Fruit fly (Drosophila melanogaster) whole organism, embryonic: Measurements from ENCODE around the gene CG34258.

ENCODE experiments used
- Abd-B ChIP-seq: fragments of 200-800 bp; sonication (Bioruptor generic); optimal IDR thresholded peaks from 2 replicates; lab custom pipeline; 2018; ENCODE audit warnings: missing biosample characterization, mild to moderate bottlenecking, missing genetic modification characterization, moderate library complexity
- Atf6 ChIP-seq: fragments of 200-800 bp; sonication (Bioruptor generic); IDR thresholded peaks from 2 replicates; pipeline ENCODE4 v1.3.6; 2022; ENCODE audit warnings: missing biosample characterization, missing genetic modification characterization
- BEAF-32 ChIP-seq: fragments of 200-800 bp; sonication (Bioruptor generic); optimal IDR thresholded peaks from 3 replicates; lab custom pipeline; 2017; ENCODE audit warnings: missing biosample characterization, missing genetic modification characterization, mild to moderate bottlenecking, moderate library complexity, missing genetic modification reagents
- CG10209 ChIP-seq: fragments of 200-800 bp; sonication (Bioruptor generic); optimal IDR thresholded peaks from 3 replicates; lab custom pipeline; 2017; ENCODE audit warnings: missing biosample characterization, mild to moderate bottlenecking, missing genetic modification characterization, missing genetic modification reagents
- CG10366 ChIP-seq: fragments of 200-800 bp; sonication (Bioruptor generic); IDR thresholded peaks from 2 replicates; pipeline ENCODE4 v1.3.6; 2022; ENCODE audit warnings: missing biosample characterization, missing genetic modification characterization
- CG10543 ChIP-seq: fragments of 200-800 bp; sonication (Bioruptor generic); optimal IDR thresholded peaks from 3 replicates; lab custom pipeline; 2017; ENCODE audit warnings: missing biosample characterization, mild to moderate bottlenecking, missing genetic modification characterization, moderate library complexity
- CG10959 ChIP-seq: fragments of 200-800 bp; sonication (Bioruptor generic); IDR thresholded peaks from 2 replicates; pipeline ENCODE4 v1.3.6; 2022; ENCODE audit warnings: missing biosample characterization, missing genetic modification characterization
- CG11696 ChIP-seq: fragments of 200-800 bp; sonication (Bioruptor generic); IDR thresholded peaks from 2 replicates; pipeline ENCODE4 v1.3.6; 2022; ENCODE audit warnings: missing biosample characterization, missing genetic modification characterization
- CG12659 ChIP-seq: fragments of 200-800 bp; sonication (Bioruptor generic); optimal IDR thresholded peaks from 3 replicates; lab custom pipeline; 2017; ENCODE audit warnings: mild to moderate bottlenecking, missing biosample characterization, missing genetic modification reagents, missing genetic modification characterization
- CG12744 ChIP-seq: fragments of 200-800 bp; sonication (Bioruptor generic); optimal IDR thresholded peaks from 2 replicates; lab custom pipeline; 2016; ENCODE audit warnings: missing biosample characterization, missing genetic modification characterization
- CG12942 ChIP-seq: fragments of 200-800 bp; sonication (Bioruptor generic); optimal IDR thresholded peaks from 3 replicates; lab custom pipeline; 2016; ENCODE audit warnings: missing biosample characterization, missing genetic modification characterization
- CG15696 ChIP-seq: fragments of 200-800 bp; sonication (Bioruptor generic); optimal IDR thresholded peaks from 2 replicates; lab custom pipeline; 2019; ENCODE audit warnings: missing biosample characterization, mild to moderate bottlenecking, missing genetic modification characterization, moderate library complexity
- CG1603 ChIP-seq: fragments of 200-800 bp; sonication (Bioruptor generic); optimal IDR thresholded peaks from 2 replicates; lab custom pipeline; 2019; ENCODE audit warnings: missing biosample characterization, mild to moderate bottlenecking, missing genetic modification characterization, moderate library complexity
- CG1647 ChIP-seq: fragments of 200-800 bp; sonication (Bioruptor generic); optimal IDR thresholded peaks from 3 replicates; lab custom pipeline; 2016; ENCODE audit warnings: missing biosample characterization, missing genetic modification characterization
- CG16813 ChIP-seq: fragments of 200-800 bp; sonication (Bioruptor generic); IDR thresholded peaks from 3 replicates; pipeline ENCODE4 v1.3.6; 2022; ENCODE audit warnings: missing biosample characterization, missing genetic modification characterization; ENCODE audit not compliant: partially characterized antibody
- CG17612 ChIP-seq: fragments of 200-800 bp; sonication (Bioruptor generic); IDR thresholded peaks from 2 replicates; pipeline ENCODE4 v1.3.6; 2022; ENCODE audit warnings: missing biosample characterization, missing genetic modification characterization
- CG18011 ChIP-seq: fragments of 200-800 bp; sonication (Bioruptor generic); optimal IDR thresholded peaks from 2 replicates; lab custom pipeline; 2017; ENCODE audit warnings: missing biosample characterization, missing genetic modification characterization, mild to moderate bottlenecking, moderate library complexity, missing genotype
- CG18599 ChIP-seq: fragments of 200-800 bp; sonication (Bioruptor generic); optimal IDR thresholded peaks from 3 replicates; lab custom pipeline; 2017; ENCODE audit warnings: missing biosample characterization, missing genetic modification characterization, mild to moderate bottlenecking, moderate library complexity, missing genetic modification reagents
- CG18619 ChIP-seq: fragments of 200-800 bp; sonication (Bioruptor generic); optimal IDR thresholded peaks from 3 replicates; lab custom pipeline; 2017; ENCODE audit warnings: missing biosample characterization, mild to moderate bottlenecking, missing genetic modification characterization
- CG30403 ChIP-seq: fragments of 200-800 bp; sonication (Bioruptor generic); optimal IDR thresholded peaks from 3 replicates; lab custom pipeline; 2016; ENCODE audit warnings: missing biosample characterization, missing genetic modification characterization
- CG3847 ChIP-seq: fragments of 200-800 bp; sonication (Bioruptor generic); IDR thresholded peaks from 2 replicates; pipeline ENCODE4 v1.3.6; 2022; ENCODE audit warnings: missing biosample characterization, missing genetic modification characterization
- CG4617 ChIP-seq: fragments of 200-800 bp; sonication (Bioruptor generic); optimal IDR thresholded peaks from 3 replicates; lab custom pipeline; 2016; ENCODE audit warnings: missing biosample characterization, missing genetic modification characterization, borderline replicate concordance
- CG6683 ChIP-seq: fragments of 200-800 bp; sonication (Bioruptor generic); optimal IDR thresholded peaks from 2 replicates; lab custom pipeline; 2017; ENCODE audit warnings: missing biosample characterization, mild to moderate bottlenecking, missing genetic modification characterization, missing genetic modification reagents
- CG6765 ChIP-seq: fragments of 200-800 bp; sonication (Bioruptor generic); optimal IDR thresholded peaks from 3 replicates; lab custom pipeline; 2017; ENCODE audit warnings: missing biosample characterization, mild to moderate bottlenecking, missing genetic modification characterization
- CG8359 ChIP-seq: fragments of 200-800 bp; sonication (Bioruptor generic); optimal IDR thresholded peaks from 2 replicates; lab custom pipeline; 2017; ENCODE audit warnings: missing biosample characterization, mild to moderate bottlenecking, missing genetic modification characterization, borderline replicate concordance
- CTCF ChIP-seq: fragments of 200-800 bp; sonication (Bioruptor generic); optimal IDR thresholded peaks from 2 replicates; lab custom pipeline; 2017; ENCODE audit warnings: missing biosample characterization, mild to moderate bottlenecking, missing genetic modification characterization, moderate library complexity
- Camta ChIP-seq: fragments of 200-800 bp; sonication (Bioruptor generic); optimal IDR thresholded peaks from 2 replicates; lab custom pipeline; 2016; ENCODE audit warnings: missing biosample characterization, missing genetic modification characterization
- Dbx ChIP-seq: fragments of 200-800 bp; sonication (Bioruptor generic); IDR thresholded peaks from 3 replicates; pipeline ENCODE4 v1.3.6; 2022; ENCODE audit warnings: missing biosample characterization, missing genetic modification characterization
- E2f1 ChIP-seq: fragments of 200-800 bp; sonication (Bioruptor generic); IDR thresholded peaks from 2 replicates; pipeline ENCODE4 v1.3.6; 2022; ENCODE audit warnings: missing biosample characterization, missing genetic modification characterization
- GATAe ChIP-seq: fragments of 200-800 bp; sonication (Bioruptor generic); conservative IDR thresholded peaks from 2 replicates; pipeline ENCODE4 v1.3.6; 2022; ENCODE audit warnings: missing biosample characterization, missing genetic modification characterization
- HLH3B ChIP-seq: fragments of 200-800 bp; sonication (Bioruptor generic); IDR thresholded peaks from 2 replicates; pipeline ENCODE4 v1.3.6; 2022; ENCODE audit warnings: missing biosample characterization, missing genetic modification characterization
- Hey ChIP-seq: fragments of 200-800 bp; sonication (Bioruptor generic); optimal IDR thresholded peaks from 3 replicates; lab custom pipeline; 2018; ENCODE audit warnings: missing biosample characterization, mild to moderate bottlenecking, missing genetic modification characterization
- MESR4 ChIP-seq: fragments of 200-800 bp; sonication (Bioruptor generic); optimal IDR thresholded peaks from 2 replicates; lab custom pipeline; 2018; ENCODE audit warnings: missing biosample characterization, mild to moderate bottlenecking, missing genetic modification characterization, moderate library complexity
- Med ChIP-seq: fragments of 200-800 bp; sonication (Bioruptor generic); peaks from one replicate; lab custom pipeline; 2016; ENCODE audit warnings: missing biosample characterization, missing genetic modification characterization, mild to moderate bottlenecking, inconsistent platforms, moderate library complexity
- Meics ChIP-seq: fragments of 200-800 bp; sonication (Bioruptor generic); optimal IDR thresholded peaks from 2 replicates; lab custom pipeline; 2017; ENCODE audit warnings: missing biosample characterization, mild to moderate bottlenecking, missing genetic modification characterization
- Myb ChIP-seq: fragments of 200-800 bp; sonication (Bioruptor generic); optimal IDR thresholded peaks from 2 replicates; lab custom pipeline; 2016; ENCODE audit warnings: missing biosample characterization, missing genetic modification characterization
- ash1 ChIP-seq: fragments of 200-800 bp; sonication (Bioruptor generic); optimal IDR thresholded peaks from 2 replicates; lab custom pipeline; 2018; ENCODE audit warnings: missing biosample characterization, mild to moderate bottlenecking, missing genetic modification characterization
- ato ChIP-seq: fragments of 200-800 bp; sonication (Bioruptor generic); IDR thresholded peaks from 2 replicates; pipeline ENCODE4 v1.3.6; 2022; ENCODE audit warnings: missing biosample characterization, missing genetic modification characterization; ENCODE audit not compliant: partially characterized antibody
- bcd ChIP-seq: fragments of 200-800 bp; sonication (Bioruptor generic); optimal IDR thresholded peaks from 2 replicates; lab custom pipeline; 2017; ENCODE audit warnings: missing biosample characterization, mild to moderate bottlenecking, missing genetic modification characterization
- dan ChIP-seq: fragments of 200-800 bp; sonication (Bioruptor generic); IDR thresholded peaks from 2 replicates; pipeline ENCODE4 v1.3.6; 2022; ENCODE audit warnings: missing biosample characterization, missing genetic modification characterization
- dmrt11E ChIP-seq: fragments of 200-800 bp; sonication (Bioruptor generic); optimal IDR thresholded peaks from 3 replicates; lab custom pipeline; 2018; ENCODE audit warnings: missing biosample characterization, mild to moderate bottlenecking, missing genetic modification characterization, moderate library complexity
- dpn ChIP-seq, 2 experiments: fragments of 200-800 bp; sonication (Bioruptor generic); optimal IDR thresholded peaks; 3 replicates each; lab custom pipeline; 2016; ENCODE audit warnings: missing biosample characterization in 2 of 2, missing genetic modification characterization in 2 of 2
- jumu ChIP-seq: fragments of 200-800 bp; sonication (Bioruptor generic); optimal IDR thresholded peaks from 3 replicates; lab custom pipeline; 2016; ENCODE audit warnings: missing biosample characterization, missing genetic modification characterization
- kni ChIP-seq: fragments of 200-800 bp; sonication (Bioruptor generic); optimal IDR thresholded peaks from 3 replicates; lab custom pipeline; 2017; ENCODE audit warnings: mild to moderate bottlenecking, missing biosample characterization, missing genetic modification reagents, missing genetic modification characterization
- lola ChIP-seq, 3 experiments: fragments of >200 bp in 2 of 3; fragments of 200-800 bp in 1 of 3; sonication (Bioruptor generic) in 1 of 3; optimal IDR thresholded peaks; 2 replicates each; lab custom pipeline; 2017 to 2019; ENCODE audit warnings: missing biosample characterization in 3 of 3, missing genetic modification characterization in 3 of 3, mild to moderate bottlenecking in 1 of 3, moderate library complexity in 1 of 3
- maf-S ChIP-seq: fragments of 200-800 bp; sonication (Bioruptor generic); optimal IDR thresholded peaks from 2 replicates; lab custom pipeline; 2016; ENCODE audit warnings: missing biosample characterization, missing genetic modification characterization
- psq ChIP-seq: fragments of 200-800 bp; sonication (Bioruptor generic); optimal IDR thresholded peaks from 2 replicates; lab custom pipeline; 2017; ENCODE audit warnings: missing biosample characterization, missing genetic modification characterization
- schlank ChIP-seq: fragments of 200-800 bp; sonication (Bioruptor generic); optimal IDR thresholded peaks from 2 replicates; lab custom pipeline; 2018; ENCODE audit warnings: missing biosample characterization, mild to moderate bottlenecking, missing genetic modification characterization
- sens ChIP-seq: fragments of 200-800 bp; sonication (Bioruptor generic); peaks from one replicate; lab custom pipeline; 2016; ENCODE audit warnings: missing biosample characterization, missing genetic modification characterization
- tgo ChIP-seq: fragments of 200-800 bp; sonication (Bioruptor generic); IDR thresholded peaks from 3 replicates; pipeline ENCODE4 v1.3.6; 2022; ENCODE audit warnings: missing biosample characterization, missing genetic modification characterization
- zf30C ChIP-seq: fragments of 200-800 bp; sonication (Bioruptor generic); optimal IDR thresholded peaks from 3 replicates; lab custom pipeline; 2018; ENCODE audit warnings: missing biosample characterization, mild to moderate bottlenecking, missing genetic modification characterization

The CG34258 gene

dm6 chr3L:19932917-19933316 is 18.9 kb downstream of the CG34258 start (continued):
- TF ChIP-seq MESR4 (no peak), dan (GFP tag; lab: Robert Waterston, UW) (no peak), CG17612 (GFP tag; lab: Robert Waterston, UW) (no peak), Hey (tag; lab: Kevin White, UChicago) (peak; percentile 23), Atf6 (GFP tag; lab: Robert Waterston, UW) (peak; percentile 59; the same call in 1 of the 2 replicates), ato (no peak), dpn (GFP tag; optimal IDR thresholded peaks at IDR 0.05; lab: Kevin White, UChicago) (peak; percentile 21 to 41), HLH3B (GFP tag; lab: Robert Waterston, UW) (peak; percentile 41; the same call in 1 of the 2 replicates), kni (GFP tag; lab: Kevin White, UChicago) (no peak), Med (GFP tag; lab: Kevin White, UChicago) (peak; percentile 89), CG18011 (peak; percentile 25), ash1 (no peak), CG6683 (GFP tag; lab: Kevin White, UChicago) (no peak), Camta (GFP tag; lab: Kevin White, UChicago) (no peak), CG18619 (GFP tag; lab: Kevin White, UChicago) (peak; percentile 11), schlank (tag; lab: Kevin White, UChicago) (peak; percentile 45), CG4617 (GFP tag; lab: Kevin White, UChicago) (no peak), bcd (GFP tag; lab: Kevin White, UChicago) (no peak), CG10543 (GFP tag; lab: Kevin White, UChicago) (peak; percentile 34), CG1647 (GFP tag; lab: Kevin White, UChicago) (no peak), sens (peak; percentile 85), BEAF-32 (GFP tag; lab: Kevin White, UChicago) (no peak), CG12942 (peak; percentile 4), CG10209 (GFP tag; lab: Kevin White, UChicago) (peak; percentile 34), Dbx (GFP tag; lab: Robert Waterston, UW) (peak; percentile 44; the same call in 1 of the 3 replicates), jumu (GFP tag; lab: Kevin White, UChicago) (no peak), Meics (peak; percentile 45), Myb (GFP tag; lab: Kevin White, UChicago) (no peak), psq (GFP tag; lab: Kevin White, UChicago) (no peak), E2f1 (GFP tag; lab: Robert Waterston, UW) (no peak), GATAe (0 out of 2 replicates have a peak, but pooled peaks have one; percentile 33), lola (GFP tag; optimal IDR thresholded peaks at IDR 0.05; lab: Kevin White, UChicago) (no peak), CTCF (GFP tag; lab: Kevin White, UChicago) (peak; percentile 18), CG16813 (GFP tag; lab: Robert Waterston, UW) (no peak), CG12744 (GFP tag; lab: Kevin White, UChicago) (no peak), CG3847 (GFP tag; lab: Robert Waterston, UW) (no peak), zf30C (GFP tag; lab: Kevin White, UChicago) (peak; percentile 70), dmrt11E (tag; lab: Kevin White, UChicago) (no peak), CG12659 (peak; percentile 21), maf-S (GFP tag; lab: Kevin White, UChicago) (no peak), Abd-B (GFP tag; lab: Kevin White, UChicago) (no peak), CG8359 (GFP tag; lab: Kevin White, UChicago) (peak; percentile 67), CG15696 (no peak), CG30403 (GFP tag; lab: Kevin White, UChicago) (no peak), tgo (GFP tag; lab: Robert Waterston, UW) (no peak), CG1603 (tag; lab: Kevin White, UChicago) (peak; percentile 47), CG18599 (GFP tag; lab: Kevin White, UChicago) (peak; percentile 52), CG6765 (peak; percentile 3), CG10959 (no peak), CG10366 (no peak), CG11696 (GFP tag; lab: Robert Waterston, UW) (no peak)
